Fruit fly (Drosophila melanogaster) whole organism, embryonic: ENCODE data around the gene Lcp65Ae.

Source experiments
- Abd-B ChIP-seq: fragments of 200-800 bp; sonication (Bioruptor generic); optimal IDR thresholded peaks from 2 replicates; lab custom pipeline; 2018; ENCODE audit warnings: missing biosample characterization, mild to moderate bottlenecking, missing genetic modification characterization, moderate library complexity
- BEAF-32 ChIP-seq: fragments of 200-800 bp; sonication (Bioruptor generic); optimal IDR thresholded peaks from 3 replicates; lab custom pipeline; 2017; ENCODE audit warnings: missing biosample characterization, missing genetic modification characterization, mild to moderate bottlenecking, moderate library complexity, missing genetic modification reagents
- Bteb2 ChIP-seq: fragments of 200-800 bp; sonication (Bioruptor generic); optimal IDR thresholded peaks from 2 replicates; lab custom pipeline; 2016; ENCODE audit warnings: missing biosample characterization, missing genetic modification characterization
- CG10654 ChIP-seq: fragments of 200-800 bp; sonication (Bioruptor generic); optimal IDR thresholded peaks from 2 replicates; lab custom pipeline; 2016; ENCODE audit warnings: missing biosample characterization, missing genetic modification characterization
- CG1233 ChIP-seq: fragments of 200-800 bp; sonication (Bioruptor generic); optimal IDR thresholded peaks from 4 replicates; lab custom pipeline; 2018; ENCODE audit warnings: missing biosample characterization, mild to moderate bottlenecking, missing genetic modification characterization
- CG13123 ChIP-seq: fragments of 200-800 bp; sonication (Bioruptor generic); optimal IDR thresholded peaks from 2 replicates; lab custom pipeline; 2016; ENCODE audit warnings: missing biosample characterization, missing genetic modification characterization
- CG14441 ChIP-seq: fragments of 200-800 bp; sonication (Bioruptor generic); IDR thresholded peaks from 2 replicates; pipeline ENCODE4 v1.3.6; 2022; ENCODE audit warnings: missing biosample characterization, missing genetic modification characterization
- CG14667 ChIP-seq: fragments of 200-800 bp; sonication (Bioruptor generic); IDR thresholded peaks from 2 replicates; pipeline ENCODE4 v1.3.6; 2022; ENCODE audit warnings: missing biosample characterization, missing genetic modification characterization
- CG14710 ChIP-seq: fragments of 200-800 bp; sonication (Bioruptor generic); optimal IDR thresholded peaks from 3 replicates; lab custom pipeline; 2019; ENCODE audit warnings: missing biosample characterization, mild to moderate bottlenecking, missing genetic modification characterization, moderate library complexity
- CG16863 ChIP-seq: fragments of 200-800 bp; sonication (Bioruptor generic); optimal IDR thresholded peaks from 3 replicates; lab custom pipeline; 2016; ENCODE audit warnings: missing biosample characterization, missing genetic modification characterization
- CG17328 ChIP-seq: fragments of 200-800 bp; sonication (Bioruptor generic); IDR thresholded peaks from 2 replicates; pipeline ENCODE4 v1.3.6; 2022; ENCODE audit warnings: missing biosample characterization, missing genetic modification characterization
- CG18011 ChIP-seq: fragments of 200-800 bp; sonication (Bioruptor generic); optimal IDR thresholded peaks from 2 replicates; lab custom pipeline; 2017; ENCODE audit warnings: missing biosample characterization, missing genetic modification characterization, mild to moderate bottlenecking, moderate library complexity, missing genotype
- CG18764 ChIP-seq: fragments of 200-800 bp; sonication (Bioruptor generic); optimal IDR thresholded peaks from 3 replicates; lab custom pipeline; 2016; ENCODE audit warnings: missing biosample characterization, missing genetic modification characterization
- CG2116 ChIP-seq: fragments of 200-800 bp; sonication (Bioruptor generic); optimal IDR thresholded peaks from 3 replicates; lab custom pipeline; 2018; ENCODE audit warnings: missing biosample characterization, mild to moderate bottlenecking, missing genetic modification characterization
- CG31224 ChIP-seq: fragments of 200-800 bp; sonication (Bioruptor generic); IDR thresholded peaks from 2 replicates; pipeline ENCODE4 v1.3.6; 2022; ENCODE audit warnings: missing biosample characterization, missing genetic modification characterization
- CG3407 ChIP-seq: fragments of 200-800 bp; sonication (Bioruptor generic); optimal IDR thresholded peaks from 2 replicates; lab custom pipeline; 2018; ENCODE audit warnings: missing biosample characterization, mild to moderate bottlenecking, missing genetic modification characterization
- CG34376 ChIP-seq: fragments of 200-800 bp; sonication (Bioruptor generic); optimal IDR thresholded peaks from 2 replicates; lab custom pipeline; 2018; ENCODE audit warnings: missing biosample characterization, mild to moderate bottlenecking, missing genetic modification characterization
- CG3847 ChIP-seq: fragments of 200-800 bp; sonication (Bioruptor generic); IDR thresholded peaks from 2 replicates; pipeline ENCODE4 v1.3.6; 2022; ENCODE audit warnings: missing biosample characterization, missing genetic modification characterization
- CG4282 ChIP-seq: fragments of 200-800 bp; sonication (Bioruptor generic); optimal IDR thresholded peaks from 2 replicates; lab custom pipeline; 2016; ENCODE audit warnings: missing biosample characterization, missing genetic modification characterization
- CG5180 ChIP-seq: fragments of 200-800 bp; sonication (Bioruptor generic); optimal IDR thresholded peaks from 3 replicates; lab custom pipeline; 2017; ENCODE audit warnings: missing biosample characterization, missing genetic modification characterization, mild to moderate bottlenecking, moderate library complexity, missing genetic modification reagents
- CG9876 ChIP-seq: fragments of 200-800 bp; sonication (Bioruptor generic); optimal IDR thresholded peaks from 2 replicates; lab custom pipeline; 2016; ENCODE audit warnings: missing biosample characterization, missing genetic modification characterization
- Camta ChIP-seq: fragments of 200-800 bp; sonication (Bioruptor generic); optimal IDR thresholded peaks from 2 replicates; lab custom pipeline; 2016; ENCODE audit warnings: missing biosample characterization, missing genetic modification characterization
- Chrac-16 ChIP-seq: fragments of 200-800 bp; sonication (Bioruptor generic); optimal IDR thresholded peaks from 3 replicates; lab custom pipeline; 2016; ENCODE audit warnings: missing biosample characterization, missing genetic modification characterization
- D ChIP-seq, 2 experiments: fragments of 200-800 bp in 1 of 2; fragments of >200 bp in 1 of 2; sonication (Bioruptor generic) in 1 of 2; optimal IDR thresholded peaks; 2 replicates in 1 of 2; 3 replicates in 1 of 2; lab custom pipeline; 2017; ENCODE audit warnings: mild to moderate bottlenecking in 1 of 2, missing biosample characterization in 1 of 2, missing genetic modification characterization in 1 of 2, missing genetic modification reagents in 1 of 2
- HmgZ ChIP-seq: fragments of 200-800 bp; sonication (Bioruptor generic); optimal IDR thresholded peaks from 2 replicates; lab custom pipeline; 2018; ENCODE audit warnings: missing biosample characterization, mild to moderate bottlenecking, missing genetic modification characterization
- MTF-1 ChIP-seq: fragments of 200-800 bp; sonication (Bioruptor generic); optimal IDR thresholded peaks from 2 replicates; lab custom pipeline; 2018; ENCODE audit warnings: missing biosample characterization, mild to moderate bottlenecking, missing genetic modification characterization, borderline replicate concordance
- Nf-YB ChIP-seq: fragments of 200-800 bp; sonication (Bioruptor generic); optimal IDR thresholded peaks from 3 replicates; lab custom pipeline; 2019; ENCODE audit warnings: missing biosample characterization, mild to moderate bottlenecking, missing genetic modification characterization, moderate library complexity
- PHDP ChIP-seq: fragments of 200-800 bp; sonication (Bioruptor generic); optimal IDR thresholded peaks from 3 replicates; lab custom pipeline; 2018; ENCODE audit warnings: missing biosample characterization, mild to moderate bottlenecking, missing genetic modification characterization, moderate library complexity
- Pdp1 ChIP-seq, 2 experiments: fragments of 200-800 bp; sonication (Bioruptor generic); optimal IDR thresholded peaks; 3 replicates each; lab custom pipeline; 2016; ENCODE audit warnings: missing biosample characterization in 2 of 2, missing genetic modification characterization in 2 of 2, mild to moderate bottlenecking in 1 of 2, moderate library complexity in 1 of 2
- Poxn ChIP-seq: fragments of 200-800 bp; sonication (Bioruptor generic); IDR thresholded peaks from 2 replicates; pipeline ENCODE4 v1.3.6; 2022; ENCODE audit warnings: missing biosample characterization, missing genetic modification characterization
- cad ChIP-seq: fragments of >200 bp; optimal IDR thresholded peaks from 2 replicates; lab custom pipeline; 2017; ENCODE audit warnings: missing biosample characterization, missing genetic modification characterization
- cwo ChIP-seq: fragments of 200-800 bp; sonication (Bioruptor generic); optimal IDR thresholded peaks from 3 replicates; lab custom pipeline; 2017; ENCODE audit warnings: missing biosample characterization, missing genetic modification characterization, mild to moderate bottlenecking, moderate library complexity, missing genetic modification reagents
- eve ChIP-seq, 2 experiments: fragments of >200 bp; optimal IDR thresholded peaks; 2 replicates each; lab custom pipeline; 2017; ENCODE audit warnings: missing biosample characterization in 2 of 2, missing genetic modification characterization in 2 of 2
- fu2 ChIP-seq: fragments of 200-800 bp; sonication (Bioruptor generic); optimal IDR thresholded peaks from 2 replicates; lab custom pipeline; 2016; ENCODE audit warnings: missing biosample characterization, missing genetic modification characterization
- grau ChIP-seq: fragments of 200-800 bp; optimal IDR thresholded peaks from 3 replicates; lab custom pipeline; 2019; ENCODE audit warnings: missing biosample characterization, mild to moderate bottlenecking, missing genetic modification characterization, moderate library complexity
- knrl ChIP-seq: fragments of 200-800 bp; sonication (Bioruptor generic); IDR thresholded peaks from 3 replicates; pipeline ENCODE4 v1.3.6; 2022; ENCODE audit warnings: missing biosample characterization, missing genetic modification characterization; ENCODE audit not compliant: partially characterized antibody
- lab ChIP-seq: fragments of 200-800 bp; sonication (Bioruptor generic); optimal IDR thresholded peaks from 3 replicates; lab custom pipeline; 2017; ENCODE audit warnings: missing biosample characterization, missing genetic modification characterization, mild to moderate bottlenecking, moderate library complexity, missing genetic modification reagents
- lmd ChIP-seq: fragments of 200-800 bp; sonication (Bioruptor generic); IDR thresholded peaks from 2 replicates; pipeline ENCODE4 v1.3.6; 2022; ENCODE audit warnings: missing biosample characterization, missing genetic modification characterization
- luna ChIP-seq: fragments of 200-800 bp; sonication (Bioruptor generic); optimal IDR thresholded peaks from 2 replicates; lab custom pipeline; 2016; ENCODE audit warnings: missing biosample characterization, missing genetic modification characterization
- nerfin-2 ChIP-seq: fragments of 200-800 bp; sonication (Bioruptor generic); IDR thresholded peaks from 2 replicates; pipeline ENCODE4 v1.3.6; 2022; ENCODE audit warnings: missing biosample characterization, missing genetic modification characterization; ENCODE audit not compliant: partially characterized antibody
- sc ChIP-seq, 3 experiments: fragments of >200 bp in 2 of 3; fragments of 200-800 bp in 1 of 3; sonication (Bioruptor generic) in 1 of 3; optimal IDR thresholded peaks; 2 replicates in 2 of 3; 3 replicates in 1 of 3; lab custom pipeline; 2017; ENCODE audit warnings: mild to moderate bottlenecking in 1 of 3, missing biosample characterization in 1 of 3, missing genetic modification characterization in 1 of 3, missing genetic modification reagents in 1 of 3
- schlank ChIP-seq: fragments of 200-800 bp; sonication (Bioruptor generic); optimal IDR thresholded peaks from 2 replicates; lab custom pipeline; 2018; ENCODE audit warnings: missing biosample characterization, mild to moderate bottlenecking, missing genetic modification characterization
- tna ChIP-seq: fragments of 200-800 bp; sonication (Bioruptor generic); IDR thresholded peaks from 2 replicates; pipeline ENCODE4 v1.3.6; 2022; ENCODE audit warnings: missing biosample characterization, missing genetic modification characterization; ENCODE audit not compliant: partially characterized antibody
- tup ChIP-seq: fragments of 200-800 bp; sonication (Bioruptor generic); optimal IDR thresholded peaks from 2 replicates; lab custom pipeline; 2016; ENCODE audit warnings: missing biosample characterization, mild to moderate bottlenecking, missing genetic modification characterization, moderate library complexity
- unc-4 ChIP-seq: fragments of 200-800 bp; sonication (Bioruptor generic); IDR thresholded peaks from 2 replicates; pipeline ENCODE4 v1.3.6; 2022; ENCODE audit warnings: missing biosample characterization, missing genetic modification characterization; ENCODE audit not compliant: partially characterized antibody
- usp ChIP-seq: fragments of >200 bp; optimal IDR thresholded peaks from 2 replicates; lab custom pipeline; 2017; ENCODE audit warnings: missing biosample characterization, missing genetic modification characterization
- vfl ChIP-seq: fragments of 200-800 bp; sonication (Bioruptor generic); optimal IDR thresholded peaks from 2 replicates; lab custom pipeline; 2016; ENCODE audit warnings: missing biosample characterization, missing genetic modification characterization
- vvl ChIP-seq: fragments of 200-800 bp; sonication (Bioruptor generic); IDR thresholded peaks from 2 replicates; pipeline ENCODE4 v1.3.6; 2022; ENCODE audit warnings: missing biosample characterization, missing genetic modification characterization
- zen ChIP-seq: fragments of 200-800 bp; sonication (Bioruptor generic); optimal IDR thresholded peaks from 3 replicates; lab custom pipeline; 2018; ENCODE audit warnings: missing biosample characterization, mild to moderate bottlenecking, missing genetic modification characterization, moderate library complexity

Lcp65Ae gene

DNA sequence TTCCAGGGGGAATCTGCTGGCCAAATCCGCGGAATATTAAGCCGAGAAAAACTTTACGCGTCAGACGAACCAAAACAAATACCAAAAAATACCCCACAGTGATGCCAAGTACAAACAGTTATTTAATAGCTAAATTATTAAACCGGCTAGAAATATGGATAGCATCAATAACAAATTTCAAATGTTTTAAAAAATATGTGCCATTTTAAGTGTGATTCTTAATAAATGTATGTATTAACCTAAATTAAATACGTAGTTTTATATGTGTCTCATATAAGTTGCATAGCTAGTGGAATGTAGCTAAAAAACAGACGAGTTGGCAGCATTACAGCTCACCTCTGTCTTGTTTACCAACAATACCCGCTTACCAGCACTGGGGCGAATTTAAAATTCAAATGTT, 43.9 kb upstream of the Lcp65Ae start, which contains the start of gene CG10274 (continued):
- peak; percentile 64 for TF ChIP-seq CG16863 (GFP tag; lab: Kevin White, UChicago)
- TF ChIP-seq Camta (GFP tag; lab: Kevin White, UChicago) = peak; percentile 70
- TF ChIP-seq cwo (GFP tag; lab: Kevin White, UChicago) = no peak
- TF ChIP-seq Pdp1 (GFP tag; optimal IDR thresholded peaks at IDR 0.05; lab: Kevin White, UChicago) = peak in 1 of 2 experiments; percentile 67
- peak; percentile 61 for TF ChIP-seq CG14441 (GFP tag; lab: Robert Waterston, UW)
- peak; percentile 56 for TF ChIP-seq CG9876 (GFP tag; lab: Kevin White, UChicago)
- peak; percentile 21; the same call in 1 of the 3 replicates for TF ChIP-seq knrl
- TF ChIP-seq CG14710 = peak; percentile 86
- TF ChIP-seq fu2 (GFP tag; lab: Kevin White, UChicago) = peak; percentile 71
- TF ChIP-seq eve (GFP tag; optimal IDR thresholded peaks at IDR 0.05; lab: Kevin White, UChicago) = no peak
- peak; percentile 80 for TF ChIP-seq lmd
- peak; percentile 59 for TF ChIP-seq CG18011 (GFP tag; lab: Kevin White, UChicago)
- no peak for TF ChIP-seq unc-4 (GFP tag; lab: Robert Waterston, UW)
- peak; percentile 36 for TF ChIP-seq CG13123 (GFP tag; lab: Kevin White, UChicago)
- peak; percentile 78 for TF ChIP-seq PHDP (tag; lab: Kevin White, UChicago)
- TF ChIP-seq lab (GFP tag; lab: Kevin White, UChicago) = no peak
- peak; percentile 65 for TF ChIP-seq luna
- TF ChIP-seq sc (optimal IDR thresholded peaks at IDR 0.05; lab: Kevin White, UChicago) = no peak
- peak; percentile 29 for TF ChIP-seq sc (GFP tag; optimal IDR thresholded peaks at IDR 0.05; lab: Kevin White, UChicago)
- TF ChIP-seq usp (GFP tag; lab: Kevin White, UChicago) = no peak
- no peak for TF ChIP-seq Poxn (GFP tag; lab: Robert Waterston, UW)
- TF ChIP-seq MTF-1 = no peak
- TF ChIP-seq CG10654 (GFP tag; lab: Kevin White, UChicago) = peak; percentile 68
- TF ChIP-seq CG1233 (GFP tag; lab: Kevin White, UChicago) = peak; percentile 65
- TF ChIP-seq zen (tag; lab: Kevin White, UChicago) = peak; percentile 81
- no peak for TF ChIP-seq D (optimal IDR thresholded peaks at IDR 0.05; lab: Kevin White, UChicago)
- TF ChIP-seq D (GFP tag; optimal IDR thresholded peaks at IDR 0.05; lab: Kevin White, UChicago) = peak; percentile 29
- TF ChIP-seq Chrac-16 (GFP tag; lab: Kevin White, UChicago) = peak; percentile 85
- TF ChIP-seq CG34376 (GFP tag; lab: Kevin White, UChicago) = peak; percentile 41
- peak; percentile 39 for TF ChIP-seq CG14667 (GFP tag; lab: Robert Waterston, UW)
- no peak for TF ChIP-seq schlank
- TF ChIP-seq CG5180 (GFP tag; lab: Kevin White, UChicago) = no peak
- peak; percentile 77 for TF ChIP-seq CG2116 (GFP tag; lab: Kevin White, UChicago)
- peak; percentile 49; the same call in 1 of the 2 replicates for TF ChIP-seq CG17328 (GFP tag; lab: Robert Waterston, UW)
- peak; percentile 83 for TF ChIP-seq grau
- no peak for TF ChIP-seq CG4282 (GFP tag; lab: Kevin White, UChicago)
- TF ChIP-seq vvl (GFP tag; lab: Robert Waterston, UW) = peak; percentile 70
- TF ChIP-seq tna = no peak
- no peak for TF ChIP-seq vfl (GFP tag; lab: Kevin White, UChicago)
- TF ChIP-seq CG18764 = peak; percentile 72
- TF ChIP-seq CG3407 (GFP tag; lab: Kevin White, UChicago) = peak; percentile 29
- TF ChIP-seq BEAF-32 = peak; percentile 36
- TF ChIP-seq Abd-B (GFP tag; lab: Kevin White, UChicago) = peak; percentile 79
- no peak for TF ChIP-seq nerfin-2 (GFP tag; lab: Robert Waterston, UW)
- TF ChIP-seq Bteb2 (GFP tag; lab: Kevin White, UChicago) = peak; percentile 75
- TF ChIP-seq Nf-YB (GFP tag; lab: Kevin White, UChicago) = peak; percentile 46
- TF ChIP-seq HmgZ (tag; lab: Kevin White, UChicago) = peak; percentile 90
- no peak for TF ChIP-seq cad (GFP tag; lab: Kevin White, UChicago)
- no peak for TF ChIP-seq tup
- peak; percentile 35; the same call in 1 of the 2 replicates for TF ChIP-seq CG31224 (GFP tag; lab: Robert Waterston, UW)
- peak; percentile 78 for TF ChIP-seq CG3847
